Fruit fly (Drosophila melanogaster) whole organism, wandering third instar larva: ENCODE measurements around the gene CG6621.

ENCODE experiments used
- CG9705 ChIP-seq: fragments of 200-800 bp; sonication (Bioruptor generic); optimal IDR thresholded peaks from 2 replicates; lab custom pipeline; 2018; ENCODE audit warnings: missing biosample characterization, mild to moderate bottlenecking, missing genetic modification characterization
- CrebA ChIP-seq: fragments of 200-800 bp; sonication (Bioruptor generic); optimal IDR thresholded peaks from 2 replicates; lab custom pipeline; 2016; ENCODE audit warnings: missing biosample characterization, mild to moderate bottlenecking, missing genetic modification characterization, borderline replicate concordance
- Dif ChIP-seq: fragments of 200-275, 200-300 bp; sonication (Bioruptor generic); optimal IDR thresholded peaks from 2 replicates; lab custom pipeline; 2018; ENCODE audit warnings: missing biosample characterization, missing genetic modification characterization; ENCODE audit not compliant: partially characterized antibody
- GATAd ChIP-seq: sonication (Bioruptor generic); optimal IDR thresholded peaks from 2 replicates; lab custom pipeline; 2016; ENCODE audit warnings: missing biosample characterization, missing genetic modification characterization
- HLH106 ChIP-seq: fragments of 200-800 bp; optimal IDR thresholded peaks from 3 replicates; lab custom pipeline; 2019; ENCODE audit warnings: missing biosample characterization, mild to moderate bottlenecking, missing genetic modification characterization, moderate library complexity
- Hnf4 ChIP-seq: fragments of 200-800 bp; sonication (Bioruptor generic); optimal IDR thresholded peaks from 2 replicates; lab custom pipeline; 2016; ENCODE audit warnings: missing biosample characterization, mild to moderate bottlenecking, missing genetic modification characterization
- Hr83 ChIP-seq: fragments of 200-300 bp; sonication (Bioruptor generic); optimal IDR thresholded peaks from 2 replicates; lab custom pipeline; 2016; ENCODE audit warnings: missing biosample characterization, mild to moderate bottlenecking, missing genetic modification characterization, moderate library complexity; ENCODE audit not compliant: poor library complexity, severe bottlenecking
- Jra ChIP-seq: sonication (Bioruptor generic); optimal IDR thresholded peaks from 2 replicates; lab custom pipeline; 2016; ENCODE audit warnings: missing biosample characterization, missing genetic modification characterization
- Mio ChIP-seq: sonication (Bioruptor generic); optimal IDR thresholded peaks from 2 replicates; lab custom pipeline; 2016; ENCODE audit warnings: missing biosample characterization, missing genetic modification characterization
- Myc ChIP-seq: fragments of >200 bp; optimal IDR thresholded peaks from 2 replicates; lab custom pipeline; 2017
- N ChIP-seq: fragments of >200 bp; optimal IDR thresholded peaks from 2 replicates; lab custom pipeline; 2018; ENCODE audit warnings: missing biosample characterization, missing external identifiers, missing genetic modification characterization
- OdsH ChIP-seq: fragments of 200-800 bp; sonication (Bioruptor generic); optimal IDR thresholded peaks from 2 replicates; lab custom pipeline; 2016; ENCODE audit warnings: missing biosample characterization, mild to moderate bottlenecking, missing genetic modification characterization
- Rel ChIP-seq, 2 experiments: fragments of 200-800 bp; sonication (Bioruptor generic) in 1 of 2; optimal IDR thresholded peaks; 2 replicates in 1 of 2; 3 replicates in 1 of 2; lab custom pipeline; 2016 to 2019; ENCODE audit warnings: mild to moderate bottlenecking in 2 of 2, missing biosample characterization in 2 of 2, missing genetic modification characterization in 2 of 2, moderate library complexity in 1 of 2
- Sp1 ChIP-seq: fragments of 200-800 bp; sonication (Bioruptor generic); optimal IDR thresholded peaks from 3 replicates; lab custom pipeline; 2019; ENCODE audit warnings: missing biosample characterization, mild to moderate bottlenecking, missing genetic modification characterization, moderate library complexity
- Vsx2 ChIP-seq: fragments of 200-300, 225-300 bp; sonication (Bioruptor generic); optimal IDR thresholded peaks from 2 replicates; lab custom pipeline; 2018; ENCODE audit warnings: missing biosample characterization, missing genetic modification characterization; ENCODE audit not compliant: partially characterized antibody
- br ChIP-seq: fragments of 200-800 bp; sonication (Bioruptor generic); optimal IDR thresholded peaks from 2 replicates; lab custom pipeline; 2016; ENCODE audit warnings: missing biosample characterization, missing genetic modification characterization
- dl ChIP-seq, 2 experiments: fragments of 175-275, 200-275 bp in 1 of 2; fragments of 200-275 bp in 1 of 2; sonication (Bioruptor generic); optimal IDR thresholded peaks; lab custom pipeline; 2018; ENCODE audit warnings: mild to moderate bottlenecking in 2 of 2, missing biosample characterization in 2 of 2, missing genetic modification characterization in 2 of 2, moderate library complexity in 2 of 2; ENCODE audit not compliant: partially characterized antibody in 2 of 2, insufficient read depth in 1 of 2
- dmrt93B ChIP-seq: fragments of 200-800 bp; sonication (Bioruptor generic); optimal IDR thresholded peaks from 2 replicates; lab custom pipeline; 2018; ENCODE audit warnings: missing biosample characterization, mild to moderate bottlenecking, missing genetic modification characterization
- dsf ChIP-seq: sonication (Bioruptor generic); optimal IDR thresholded peaks from 2 replicates; lab custom pipeline; 2016; ENCODE audit warnings: missing biosample characterization, missing genetic modification characterization, borderline replicate concordance
- ey ChIP-seq: fragments of 200-800 bp; sonication (Bioruptor generic); optimal IDR thresholded peaks from 2 replicates; lab custom pipeline; 2016; ENCODE audit warnings: missing biosample characterization, missing genetic modification characterization
- foxo ChIP-seq, 2 experiments: fragments of 200-800 bp; sonication (Bioruptor generic); optimal IDR thresholded peaks; 2 replicates in 1 of 2; 3 replicates in 1 of 2; lab custom pipeline; 2016 to 2017; ENCODE audit warnings: missing biosample characterization in 2 of 2, missing genetic modification characterization in 2 of 2
- h ChIP-seq: fragments of 200-800 bp; sonication (Bioruptor generic); optimal IDR thresholded peaks from 3 replicates; lab custom pipeline; 2016; ENCODE audit warnings: missing biosample characterization, mild to moderate bottlenecking, missing genetic modification characterization
- jim ChIP-seq: fragments of 175-275, 200-325 bp; sonication (Bioruptor generic); optimal IDR thresholded peaks from 2 replicates; lab custom pipeline; 2016; ENCODE audit warnings: missing biosample characterization, mild to moderate bottlenecking, missing genetic modification characterization
- pan ChIP-seq: fragments of >200 bp; optimal IDR thresholded peaks from 2 replicates; lab custom pipeline; 2017
- rgr ChIP-seq: fragments of 200-800 bp; sonication (Bioruptor generic); optimal IDR thresholded peaks from 3 replicates; lab custom pipeline; 2016; ENCODE audit warnings: missing biosample characterization, mild to moderate bottlenecking, missing genetic modification characterization
- sage ChIP-seq: fragments of 200-800 bp; sonication (Bioruptor generic); optimal IDR thresholded peaks from 2 replicates; lab custom pipeline; 2016; ENCODE audit warnings: missing biosample characterization, mild to moderate bottlenecking, missing genetic modification characterization
- sv ChIP-seq: fragments of 200-800 bp; sonication (Bioruptor generic); optimal IDR thresholded peaks from 3 replicates; lab custom pipeline; 2016; ENCODE audit warnings: missing biosample characterization, missing genetic modification characterization
- tai ChIP-seq: sonication (Bioruptor generic); optimal IDR thresholded peaks from 2 replicates; lab custom pipeline; 2016; ENCODE audit warnings: missing biosample characterization, missing genetic modification characterization
- usp ChIP-seq: fragments of >200 bp; optimal IDR thresholded peaks from 2 replicates; lab custom pipeline; 2017; ENCODE audit warnings: missing biosample characterization, missing genetic modification characterization
- woc ChIP-seq: sonication (Bioruptor generic); optimal IDR thresholded peaks from 2 replicates; lab custom pipeline; 2016; ENCODE audit warnings: missing biosample characterization, mild to moderate bottlenecking, missing genetic modification characterization

CG6621 gene

DNA sequence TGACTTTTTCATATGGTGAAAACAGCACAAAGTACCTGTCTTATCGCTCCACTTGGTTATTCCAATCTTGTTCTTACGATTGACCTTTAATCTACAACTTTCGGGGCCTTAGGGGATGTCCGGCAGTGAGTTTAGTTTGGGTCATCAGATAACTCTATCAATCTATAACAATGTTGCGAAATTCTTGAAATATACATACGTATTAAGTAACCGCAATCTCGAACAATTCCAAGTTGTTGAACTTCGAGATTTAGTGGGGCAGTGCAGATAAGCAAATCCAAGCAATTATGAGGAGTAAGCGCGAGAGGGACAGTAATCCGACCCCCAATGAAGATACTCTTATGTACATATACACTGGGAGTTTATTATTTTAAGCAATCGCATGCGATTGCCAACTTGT, 22.8 kb downstream of the CG6621 start:
- TF ChIP-seq h (GFP tag; lab: Kevin White, UChicago): no peak
- TF ChIP-seq HLH106 (tag; lab: Kevin White, UChicago): no peak
- TF ChIP-seq Rel (GFP tag; optimal IDR thresholded peaks at IDR 0.05; lab: Kevin White, UChicago): no peak
- peak; percentile 35 for TF ChIP-seq Rel (tag; optimal IDR thresholded peaks at IDR 0.05; lab: Kevin White, UChicago)
- no peak for TF ChIP-seq Vsx2
- no peak for TF ChIP-seq Jra

DNA sequence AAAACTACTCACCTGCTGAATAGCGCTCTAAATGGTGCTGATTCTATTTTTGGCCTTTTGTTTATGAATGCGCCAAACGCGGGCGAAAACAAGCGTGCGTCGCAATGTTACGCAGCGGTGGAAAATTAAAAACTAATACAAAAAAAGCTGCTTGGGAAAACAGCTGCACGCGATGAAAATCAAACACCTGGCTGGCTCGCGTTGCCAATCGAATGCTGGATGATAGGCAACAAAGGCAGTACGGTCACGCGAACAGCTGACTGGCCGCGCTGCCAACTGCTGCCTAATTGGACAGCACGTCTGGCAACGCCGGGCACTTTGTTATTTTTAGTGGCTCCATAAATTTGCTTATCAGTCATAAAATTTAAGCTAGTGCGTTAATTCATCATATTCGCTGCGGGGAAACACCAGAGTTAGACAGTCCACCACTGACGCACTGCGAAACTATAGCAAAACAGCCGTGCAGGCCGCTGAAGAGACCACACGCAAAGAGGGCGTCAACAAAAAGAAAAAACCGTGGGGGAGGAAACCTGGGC, 24.8 kb downstream of the CG6621 start, which contains the start of the genes SelR and Tsp86D:
Gene SelR (minus strand): TSS at position 216 of the 536 bp plus-strand sequence.
Gene Tsp86D (plus strand): TSS at position 282 of the 536 bp plus-strand sequence.
- TF ChIP-seq Rel (GFP tag; optimal IDR thresholded peaks at IDR 0.05; lab: Kevin White, UChicago): no peak
- TF ChIP-seq Rel (tag; optimal IDR thresholded peaks at IDR 0.05; lab: Kevin White, UChicago): peak; percentile 93
- TF ChIP-seq rgr (GFP tag; lab: Kevin White, UChicago): peak; percentile 17
- TF ChIP-seq sage (GFP tag; lab: Kevin White, UChicago): no peak
- TF ChIP-seq Sp1 (GFP tag; lab: Kevin White, UChicago): peak; percentile 42
- TF ChIP-seq dsf (GFP tag; lab: Kevin White, UChicago): no peak
- TF ChIP-seq Hr83: peak; percentile 38
- peak; percentile 33 for TF ChIP-seq h (GFP tag; lab: Kevin White, UChicago)
- TF ChIP-seq GATAd (GFP tag; lab: Kevin White, UChicago): no peak
- peak; percentile 75 for TF ChIP-seq Myc (lab: Kevin White, UChicago)
- peak; percentile 26 for TF ChIP-seq CG9705 (GFP tag; lab: Kevin White, UChicago)

DNA sequence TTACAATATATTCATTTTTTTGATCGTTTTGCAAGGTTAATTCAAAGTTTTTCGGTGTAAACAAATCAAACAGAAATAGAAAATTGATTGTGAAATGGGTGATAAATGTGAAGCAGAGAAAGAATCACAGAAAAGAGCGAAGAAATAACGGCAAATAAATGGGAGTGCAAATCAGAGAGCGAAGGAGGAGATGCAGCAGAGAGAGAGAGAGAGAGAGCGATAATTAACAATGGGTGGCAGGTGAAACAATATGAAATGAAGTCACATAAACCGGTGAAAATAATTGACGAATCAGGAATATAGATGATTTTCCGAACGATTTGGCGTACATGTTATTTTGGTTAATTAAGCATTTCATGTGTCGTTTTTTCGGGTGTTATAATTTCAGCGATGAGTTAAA, 29.4 kb downstream of the CG6621 start:
- TF ChIP-seq sv (GFP tag; lab: Kevin White, UChicago): no peak
- no peak for TF ChIP-seq jim
- TF ChIP-seq Dif: peak; percentile 59

DNA sequence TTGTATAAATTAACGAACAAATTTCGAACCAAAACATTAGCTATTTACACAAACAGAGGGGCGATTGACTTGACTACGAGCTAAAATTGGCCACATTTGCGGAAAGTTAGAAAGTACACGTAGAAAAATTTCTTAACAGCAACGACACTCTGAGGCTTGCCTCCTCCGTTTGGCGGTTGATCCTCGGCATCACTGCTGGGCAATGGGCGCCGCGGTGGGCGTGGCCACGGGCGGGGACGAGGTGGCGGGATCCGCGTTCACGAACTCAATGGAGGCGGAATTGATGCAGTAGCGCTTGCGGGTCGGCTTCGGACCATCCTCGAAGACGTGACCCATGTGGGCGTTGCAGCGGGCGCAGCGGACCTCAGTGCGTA, 29.9 kb downstream of the CG6621 start:
- TF ChIP-seq foxo (GFP tag; optimal IDR thresholded peaks at IDR 0.05; lab: Kevin White, UChicago) (no peak), usp (GFP tag; lab: Kevin White, UChicago) (no peak), Rel (GFP tag; optimal IDR thresholded peaks at IDR 0.05; lab: Kevin White, UChicago) (no peak), Rel (tag; optimal IDR thresholded peaks at IDR 0.05; lab: Kevin White, UChicago) (no peak), dmrt93B (GFP tag; lab: Kevin White, UChicago) (no peak), h (GFP tag; lab: Kevin White, UChicago) (no peak), CG9705 (GFP tag; lab: Kevin White, UChicago) (no peak), pan (no peak)

DNA sequence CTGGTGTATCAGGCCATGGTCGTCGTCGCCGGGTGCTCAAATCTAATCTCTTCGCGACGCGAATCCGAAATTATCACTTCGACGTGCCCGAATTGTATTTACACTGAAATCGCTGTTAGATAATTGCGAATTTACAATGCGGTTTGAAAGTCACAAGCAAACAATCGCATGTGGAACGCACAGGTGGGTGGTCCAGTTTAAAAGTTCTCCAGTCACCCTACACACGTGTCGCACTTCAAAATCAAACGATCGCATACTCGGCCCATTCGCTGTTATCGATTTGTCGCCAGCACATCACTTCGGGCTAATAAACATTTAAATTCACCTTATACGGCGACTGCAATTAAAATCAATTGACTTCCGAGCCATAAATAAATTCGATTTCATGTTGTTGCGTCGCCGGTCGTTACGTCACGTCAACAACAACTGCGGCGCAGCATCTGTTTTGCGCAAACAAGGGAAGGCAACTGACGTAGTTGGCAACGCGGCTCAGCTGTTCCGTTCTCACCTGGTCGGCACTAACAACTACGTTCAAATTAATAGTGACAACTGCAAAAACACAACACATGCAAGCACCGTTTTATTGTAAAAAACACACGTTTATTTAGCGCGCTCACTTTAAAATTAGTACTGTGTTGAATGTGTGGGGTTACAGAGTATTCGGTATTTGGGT, 30.4 kb downstream of the CG6621 start, which contains the start of gene CG6574:
Gene CG6574 (minus strand): TSS at position 216 of the 673 bp plus-strand sequence.
- no peak for TF ChIP-seq CrebA (GFP tag; lab: Kevin White, UChicago)
- TF ChIP-seq OdsH (GFP tag; lab: Kevin White, UChicago): peak; percentile 2
- no peak for TF ChIP-seq GATAd (GFP tag; lab: Kevin White, UChicago)
- TF ChIP-seq sv (GFP tag; lab: Kevin White, UChicago): no peak
- no peak for TF ChIP-seq Mio (GFP tag; lab: Kevin White, UChicago)
- TF ChIP-seq Hnf4 (GFP tag; lab: Kevin White, UChicago): no peak
- peak; percentile 39 for TF ChIP-seq Myc (lab: Kevin White, UChicago)
- peak; percentile 32 for TF ChIP-seq h (GFP tag; lab: Kevin White, UChicago)
- TF ChIP-seq N (GFP tag; lab: Kevin White, UChicago): no peak
- no peak for TF ChIP-seq Rel (GFP tag; optimal IDR thresholded peaks at IDR 0.05; lab: Kevin White, UChicago)
- peak; percentile 27 for TF ChIP-seq Rel (tag; optimal IDR thresholded peaks at IDR 0.05; lab: Kevin White, UChicago)
- no peak for TF ChIP-seq woc (GFP tag; lab: Kevin White, UChicago)
- no peak for TF ChIP-seq tai (GFP tag; lab: Kevin White, UChicago)
- TF ChIP-seq HLH106 (tag; lab: Kevin White, UChicago): peak; percentile 13
- no peak for TF ChIP-seq jim
- no peak for TF ChIP-seq dsf (GFP tag; lab: Kevin White, UChicago)
- TF ChIP-seq rgr (GFP tag; lab: Kevin White, UChicago): no peak
- peak; percentile 38 for TF ChIP-seq br (GFP tag; lab: Kevin White, UChicago)
- TF ChIP-seq foxo (GFP tag; optimal IDR thresholded peaks at IDR 0.05; lab: Kevin White, UChicago): peak in 1 of 2 experiments; percentile 41
- peak; percentile 2 for TF ChIP-seq ey
- TF ChIP-seq sage (GFP tag; lab: Kevin White, UChicago): no peak
- no peak for TF ChIP-seq dl (GFP tag; optimal IDR thresholded peaks at IDR 0.05; lab: Kevin White, UChicago; ENCODE audit: insufficient read depth in 1 of 2, partially characterized antibody in 2 of 2)
- TF ChIP-seq, all 38 proteins: peak for 8
